Worm (Caenorhabditis elegans) whole organism, L1 larva: ENCODE data around the gene Y51H7BR.8.
A peak's percentile ranks its signal among the peaks of the same experiment; 100 is the strongest.

Source experiments
- C04F5.9 ChIP-seq: sonication (generic microtip); optimal IDR thresholded peaks from 2 replicates; lab custom pipeline; 2016; ENCODE audit warnings: missing genetic modification characterization, missing compliant biosample characterization
- C34B4.2 ChIP-seq: sonication (generic microtip); optimal IDR thresholded peaks from 2 replicates; lab custom pipeline; 2017; ENCODE audit warnings: mild to moderate bottlenecking, missing genetic modification characterization, missing compliant biosample characterization
- Y116A8C.19 ChIP-seq: sonication (generic microtip); optimal IDR thresholded peaks from 2 replicates; lab custom pipeline; 2016; ENCODE audit warnings: missing compliant biosample characterization, missing genetic modification characterization, borderline replicate concordance
- aha-1 ChIP-seq: fragments of 150-350 bp; optimal IDR thresholded peaks from 2 replicates; lab custom pipeline; 2014; ENCODE audit warnings: missing biosample characterization, missing genetic modification characterization
- alr-1 ChIP-seq: fragments of 200-800 bp; sonication (Bioruptor generic); optimal IDR thresholded peaks from 2 replicates; lab custom pipeline; 2018; ENCODE audit warnings: borderline replicate concordance, mild to moderate bottlenecking, missing genetic modification characterization, missing compliant biosample characterization
- ama-1 ChIP-seq: fragments of 150-350 bp; optimal IDR thresholded peaks from 2 replicates; lab custom pipeline; 2014
- ceh-63 ChIP-seq: fragments of 200-800 bp; sonication (Bioruptor generic); optimal IDR thresholded peaks from 2 replicates; lab custom pipeline; 2018; ENCODE audit warnings: mild to moderate bottlenecking, missing genetic modification characterization, missing compliant biosample characterization
- ceh-8 ChIP-seq: fragments of 200-800 bp; sonication (Bioruptor generic); optimal IDR thresholded peaks from 2 replicates; lab custom pipeline; 2018; ENCODE audit warnings: mild to moderate bottlenecking, missing genetic modification characterization, moderate library complexity, missing compliant biosample characterization
- ceh-82 ChIP-seq, 3 experiments: fragments of 150-350 bp in 1 of 3; sonication (generic microtip) in 2 of 3; optimal IDR thresholded peaks; 2 replicates each; lab custom pipeline; 2014 to 2017; ENCODE audit warnings: missing biosample characterization in 3 of 3, missing genetic modification characterization in 3 of 3
- dsc-1 ChIP-seq: sonication (generic microtip); optimal IDR thresholded peaks from 2 replicates; lab custom pipeline; 2016; ENCODE audit warnings: mild to moderate bottlenecking, missing genetic modification characterization, missing compliant biosample characterization
- efl-1 ChIP-seq, 4 experiments: fragments of 150-350 bp; optimal IDR thresholded peaks in 3 of 4; peaks in 1 of 4; 1 replicate in 1 of 4; 2 replicates in 3 of 4; lab custom pipeline; 2014; ENCODE audit warnings: missing biosample characterization in 2 of 4, missing genetic modification characterization in 2 of 4, missing genetic modification reagents in 2 of 4
- efl-3 ChIP-seq: fragments of 200-800 bp; sonication (Bioruptor generic); optimal IDR thresholded peaks from 2 replicates; lab custom pipeline; 2018; ENCODE audit warnings: mild to moderate bottlenecking, missing genetic modification characterization, missing compliant biosample characterization
- egl-13 ChIP-seq: sonication (generic microtip); optimal IDR thresholded peaks from 2 replicates; lab custom pipeline; 2016; ENCODE audit warnings: missing genotype, missing genetic modification reagents, missing genetic modification characterization, missing compliant biosample characterization
- egl-27 ChIP-seq, 2 experiments: fragments of 150-350 bp in 1 of 2; sonication (generic microtip); optimal IDR thresholded peaks; 3 replicates each; lab custom pipeline; 2017 to 2018; ENCODE audit warnings: missing biosample characterization in 2 of 2, missing genetic modification characterization in 2 of 2, missing genetic modification reagents in 2 of 2
- elt-2 ChIP-seq: sonication (generic microtip); optimal IDR thresholded peaks from 2 replicates; lab custom pipeline; 2016; ENCODE audit warnings: missing genetic modification characterization, mild to moderate bottlenecking, inconsistent platforms, missing compliant biosample characterization, missing genetic modification reagents
- elt-3 ChIP-seq, 6 experiments: fragments of 150-350 bp in 1 of 6; sonication (generic microtip); optimal IDR thresholded peaks; 2 replicates each; lab custom pipeline; 2017 to 2018; ENCODE audit warnings: missing biosample characterization in 6 of 6, missing genetic modification characterization in 6 of 6, inconsistent platforms in 1 of 6
- fkh-10 ChIP-seq: sonication (generic microtip); optimal IDR thresholded peaks from 2 replicates; lab custom pipeline; 2017; ENCODE audit warnings: missing biosample characterization, missing genetic modification reagents, missing genetic modification characterization
- fkh-8 ChIP-seq: sonication (generic microtip); optimal IDR thresholded peaks from 2 replicates; lab custom pipeline; 2016; ENCODE audit warnings: mild to moderate bottlenecking, missing genetic modification characterization, missing compliant biosample characterization
- fos-1 ChIP-seq: fragments of 150-350 bp; optimal IDR thresholded peaks from 2 replicates; lab custom pipeline; 2014; ENCODE audit warnings: missing biosample characterization, missing genetic modification characterization
- hlh-17 ChIP-seq: fragments of 200-800 bp; sonication (Bioruptor generic); optimal IDR thresholded peaks from 2 replicates; lab custom pipeline; 2018; ENCODE audit warnings: missing genetic modification characterization, mild to moderate bottlenecking, missing compliant biosample characterization, moderate library complexity, borderline replicate concordance
- hpl-2 ChIP-seq: fragments of 150-350 bp; optimal IDR thresholded peaks from 2 replicates; lab custom pipeline; 2014; ENCODE audit warnings: missing biosample characterization, missing genetic modification reagents, missing genetic modification characterization
- irx-1 ChIP-seq: sonication (generic microtip); optimal IDR thresholded peaks from 2 replicates; lab custom pipeline; 2016; ENCODE audit warnings: missing genetic modification characterization, missing compliant biosample characterization
- lin-13 ChIP-seq: fragments of 150-350 bp; optimal IDR thresholded peaks from 2 replicates; lab custom pipeline; 2014; ENCODE audit warnings: missing biosample characterization, missing genetic modification reagents, missing genetic modification characterization
- lin-14 ChIP-seq: fragments of 200-800 bp; sonication (Bioruptor generic); optimal IDR thresholded peaks from 2 replicates; lab custom pipeline; 2018; ENCODE audit warnings: mild to moderate bottlenecking, missing genetic modification characterization, moderate library complexity, missing compliant biosample characterization
- nhr-12 ChIP-seq: sonication (generic microtip); optimal IDR thresholded peaks from 2 replicates; lab custom pipeline; 2017; ENCODE audit warnings: missing biosample characterization, missing genetic modification characterization
- nhr-19 ChIP-seq: fragments of 200-800 bp; sonication (Bioruptor generic); conservative IDR thresholded peaks from 2 replicates; pipeline ENCODE4 v1.3.6; 2022; ENCODE audit warnings: missing genetic modification characterization, missing compliant biosample characterization
- nhr-28 ChIP-seq: fragments of 150-350 bp; optimal IDR thresholded peaks from 2 replicates; lab custom pipeline; 2014; ENCODE audit warnings: missing biosample characterization, missing genetic modification characterization
- nhr-71 ChIP-seq: sonication (generic microtip); optimal IDR thresholded peaks from 2 replicates; lab custom pipeline; 2016; ENCODE audit warnings: mild to moderate bottlenecking, missing genetic modification characterization, moderate library complexity, missing compliant biosample characterization
- nhr-76 ChIP-seq: sonication (generic microtip); optimal IDR thresholded peaks from 2 replicates; lab custom pipeline; 2017; ENCODE audit warnings: missing biosample characterization, missing genetic modification characterization
- nhr-77 ChIP-seq: fragments of 150-350 bp; optimal IDR thresholded peaks from 2 replicates; lab custom pipeline; 2014; ENCODE audit warnings: missing biosample characterization, missing genetic modification characterization
- pag-3 ChIP-seq: sonication (generic microtip); optimal IDR thresholded peaks from 2 replicates; lab custom pipeline; 2017; ENCODE audit warnings: missing genetic modification characterization, mild to moderate bottlenecking, missing compliant biosample characterization, antibody characterized with exemption, borderline replicate concordance; ENCODE audit not compliant: insufficient read depth
- pqm-1 ChIP-seq: sonication (generic microtip); optimal IDR thresholded peaks from 3 replicates; lab custom pipeline; 2017; ENCODE audit warnings: missing biosample characterization, missing genetic modification characterization
- skn-1 ChIP-seq: fragments of 150-350 bp; optimal IDR thresholded peaks from 2 replicates; lab custom pipeline; 2014; ENCODE audit warnings: missing biosample characterization, missing genetic modification characterization
- snpc-4 ChIP-seq: fragments of 150-350 bp; optimal IDR thresholded peaks from 2 replicates; lab custom pipeline; 2014; ENCODE audit warnings: missing biosample characterization, missing genetic modification characterization
- sox-4 ChIP-seq: sonication (generic microtip); optimal IDR thresholded peaks from 2 replicates; lab custom pipeline; 2016; ENCODE audit warnings: missing genetic modification characterization, missing compliant biosample characterization
- sptf-1 ChIP-seq: fragments of 150-350 bp; optimal IDR thresholded peaks from 2 replicates; lab custom pipeline; 2014; ENCODE audit warnings: missing biosample characterization, missing genetic modification characterization
- tbx-2 ChIP-seq: sonication (generic microtip); optimal IDR thresholded peaks from 2 replicates; lab custom pipeline; 2016; ENCODE audit warnings: missing genetic modification characterization, missing compliant biosample characterization
- unc-130 ChIP-seq: fragments of 150-350 bp; optimal IDR thresholded peaks from 2 replicates; lab custom pipeline; 2017; ENCODE audit warnings: missing biosample characterization, missing genetic modification characterization, inconsistent platforms
- unc-30 ChIP-seq: sonication (generic microtip); optimal IDR thresholded peaks from 2 replicates; lab custom pipeline; 2017; ENCODE audit warnings: missing biosample characterization, missing genetic modification characterization
- unc-98 ChIP-seq: fragments of 200-800 bp; sonication (Bioruptor generic); IDR thresholded peaks from 2 replicates; pipeline ENCODE4 v1.3.6; 2022; ENCODE audit warnings: missing genetic modification characterization, missing compliant biosample characterization
- xbp-1 ChIP-seq: sonication (generic microtip); optimal IDR thresholded peaks from 2 replicates; lab custom pipeline; 2016; ENCODE audit warnings: missing genetic modification characterization, missing compliant biosample characterization
- zip-4 ChIP-seq: fragments of 200-800 bp; sonication (Bioruptor generic); optimal IDR thresholded peaks from 2 replicates; lab custom pipeline; 2018; ENCODE audit warnings: mild to moderate bottlenecking, missing genetic modification characterization, moderate library complexity, missing compliant biosample characterization
- ztf-11 ChIP-seq, 2 experiments: sonication (generic microtip); optimal IDR thresholded peaks; 2 replicates each; lab custom pipeline; 2016 to 2017; ENCODE audit warnings: missing genetic modification characterization in 2 of 2, missing biosample characterization in 1 of 2, missing compliant biosample characterization in 1 of 2

Y51H7BR.8 gene

DNA sequence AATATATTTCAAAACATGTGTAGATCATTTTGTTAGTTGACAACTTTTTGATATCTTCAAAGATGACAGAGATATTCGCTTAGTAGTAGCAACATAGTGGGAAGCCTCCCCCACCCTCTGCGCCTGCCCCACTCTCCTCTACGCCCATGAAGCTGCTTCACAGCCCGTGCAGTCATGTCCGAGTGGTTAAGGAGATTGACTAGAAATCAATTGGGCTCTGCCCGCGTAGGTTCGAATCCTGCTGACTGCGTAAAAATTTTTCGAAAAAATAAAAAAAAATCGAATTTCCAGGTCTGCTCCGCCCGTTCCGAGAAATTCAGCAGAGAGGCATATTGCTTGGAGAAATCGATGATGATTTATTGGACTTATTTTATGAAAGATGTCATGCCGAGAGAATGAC, 853 bp downstream of the Y51H7BR.8 start (continued):
- TF ChIP-seq C34B4.2 (tag; lab: Kevin White, UChicago) (no peak), C04F5.9 (tag; lab: Kevin White, UChicago) (no peak), ceh-63 (GFP tag; lab: Kevin White, UChicago) (no peak), hlh-17 (no peak), nhr-77 (tag; lab: Kevin White, UChicago) (no peak), ztf-11 (tag; optimal IDR thresholded peaks at IDR 0.05; lab: Kevin White, UChicago) (no peak), ceh-8 (GFP tag; lab: Kevin White, UChicago) (no peak), nhr-28 (tag; lab: Kevin White, UChicago) (no peak), elt-3 (tag; optimal IDR thresholded peaks at IDR 0.05; lab: Kevin White, UChicago) (no peak), ceh-82 (tag; optimal IDR thresholded peaks at IDR 0.05; lab: Kevin White, UChicago) (peak in 1 of 3 experiments; percentile 13), alr-1 (tag; lab: Kevin White, UChicago) (no peak), dsc-1 (tag; lab: Kevin White, UChicago) (peak; percentile 74)

- TF ChIP-seq Y116A8C.19, result no peak
- TF ChIP-seq snpc-4, result no peak
- no peak for TF ChIP-seq skn-1 (tag; lab: Kevin White, UChicago)
- TF ChIP-seq nhr-19 (GFP tag; lab: Robert Waterston, UW), result no peak
- no peak for TF ChIP-seq C04F5.9 (tag; lab: Kevin White, UChicago)
- TF ChIP-seq hpl-2 (GFP tag; lab: Kevin White, UChicago), result no peak
- no peak for TF ChIP-seq lin-14 (GFP tag; lab: Kevin White, UChicago)
- no peak for TF ChIP-seq ceh-8 (GFP tag; lab: Kevin White, UChicago)
- TF ChIP-seq irx-1 (tag; lab: Kevin White, UChicago), result no peak
- no peak for TF ChIP-seq unc-30 (tag; lab: Kevin White, UChicago)
- no peak for TF ChIP-seq fos-1 (tag; lab: Kevin White, UChicago)
- TF ChIP-seq zip-4, result no peak
- no peak for TF ChIP-seq egl-27 (tag; optimal IDR thresholded peaks at IDR 0.05; lab: Kevin White, UChicago)
- TF ChIP-seq sox-4, result no peak
Observed at ce11 chrII:1521956-1522355, 2.9 kb downstream of the Y51H7BR.8 start.

DNA sequence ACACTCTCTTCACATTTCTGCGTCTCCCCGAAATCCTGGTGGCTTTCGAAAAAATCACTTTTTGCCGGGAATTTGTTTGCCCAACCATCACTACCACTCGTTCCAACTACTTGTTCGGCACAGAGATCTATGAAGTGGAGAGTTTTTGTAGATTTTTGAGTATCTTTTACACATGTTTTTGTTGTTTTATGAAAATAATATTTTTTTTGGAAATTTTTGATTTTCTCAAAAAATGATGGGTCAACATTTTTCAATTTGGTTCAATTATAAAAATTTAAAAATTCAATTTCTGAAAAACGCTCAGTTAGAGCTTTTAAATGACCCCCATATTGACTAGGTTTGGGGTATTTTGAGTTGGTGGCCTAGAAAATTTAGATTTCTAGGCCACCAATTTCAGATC, 6.5 kb downstream of the Y51H7BR.8 start, which contains the start of gene Y51H7BR.7:
Gene Y51H7BR.7, minus strand, starts transcription at position 101 of the 400 bp plus-strand sequence.
- TF ChIP-seq efl-1 (optimal IDR thresholded peaks at IDR 0.05; lab: Kevin White, UChicago) (no peak), efl-1 (GFP tag; optimal IDR thresholded peaks at IDR 0.05 in 1 of 2; lab: Kevin White, UChicago) (peak in 1 of 2 experiments; percentile 66), nhr-77 (tag; lab: Kevin White, UChicago) (no peak)

- no peak for TF ChIP-seq nhr-77 (tag; lab: Kevin White, UChicago)
- no peak for TF ChIP-seq nhr-12 (tag; lab: Kevin White, UChicago)
- no peak for TF ChIP-seq skn-1 (tag; lab: Kevin White, UChicago)
- no peak for TF ChIP-seq fkh-8 (tag; lab: Kevin White, UChicago)
- no peak for TF ChIP-seq unc-98 (GFP tag; lab: Robert Waterston, UW)
- no peak for TF ChIP-seq dsc-1 (tag; lab: Kevin White, UChicago)
- TF ChIP-seq elt-2, result no peak
- TF ChIP-seq egl-27 (tag; optimal IDR thresholded peaks at IDR 0.05; lab: Kevin White, UChicago), result no peak
- TF ChIP-seq pqm-1 (tag; lab: Kevin White, UChicago), result no peak
- no peak for TF ChIP-seq pag-3 (tag; lab: Kevin White, UChicago)
Observed at ce11 chrII:1529057-1529456, 10.0 kb downstream of the Y51H7BR.8 start, which contains the start of gene Y51H7BR.4. Gene Y51H7BR.4 (plus strand): TSS chrII:1529357.

ce11 chrII:1535931-1536330, 16.9 kb downstream of the Y51H7BR.8 start, which contains the start of gene fbxb-43:
Gene fbxb-43 (plus strand): TSS chrII:1536231.
- TF ChIP-seq lin-13 (GFP tag; lab: Kevin White, UChicago), result no peak
- TF ChIP-seq fkh-10 (GFP tag; lab: Kevin White, UChicago), result no peak
- no peak for TF ChIP-seq xbp-1 (tag; lab: Kevin White, UChicago)
- no peak for TF ChIP-seq aha-1 (tag; lab: Kevin White, UChicago)
- TF ChIP-seq nhr-76 (tag; lab: Kevin White, UChicago), result no peak
- TF ChIP-seq egl-13 (tag; lab: Kevin White, UChicago), result no peak
- no peak for TF ChIP-seq unc-130 (tag; lab: Kevin White, UChicago)
- TF ChIP-seq lin-14 (GFP tag; lab: Kevin White, UChicago), result no peak
- no peak for TF ChIP-seq efl-1 (optimal IDR thresholded peaks at IDR 0.05; lab: Kevin White, UChicago)
- no peak for TF ChIP-seq efl-1 (GFP tag; optimal IDR thresholded peaks at IDR 0.05 in 1 of 2; lab: Kevin White, UChicago)
- no peak for TF ChIP-seq ama-1 (lab: Kevin White, UChicago)
- no peak for TF ChIP-seq nhr-71
- TF ChIP-seq hlh-17, result no peak
- no peak for TF ChIP-seq tbx-2 (tag; lab: Kevin White, UChicago)
- no peak for TF ChIP-seq sptf-1 (tag; lab: Kevin White, UChicago)
- no peak for TF ChIP-seq efl-3 (GFP tag; lab: Kevin White, UChicago)
- no peak for TF ChIP-seq nhr-19 (GFP tag; lab: Robert Waterston, UW)
